Worm (Caenorhabditis elegans) whole organism, young adult: Measurements from ENCODE around the gene marc-2.

Experiments
- B0019.2 ChIP-seq: fragments of 200-800 bp; sonication (Bioruptor generic); conservative IDR thresholded peaks from 2 replicates; pipeline ENCODE4 v1.3.6; 2022; ENCODE audit warnings: missing genetic modification reagents, missing genetic modification characterization, missing compliant biosample characterization
- B0035.1 ChIP-seq: sonication (generic microtip); optimal IDR thresholded peaks from 2 replicates; lab custom pipeline; 2016; ENCODE audit warnings: missing genetic modification characterization, mild to moderate bottlenecking, missing compliant biosample characterization, missing genotype, missing genetic modification reagents
- B0261.1 ChIP-seq: sonication (generic microtip); optimal IDR thresholded peaks from 2 replicates; lab custom pipeline; 2016; ENCODE audit warnings: mild to moderate bottlenecking, missing genetic modification characterization, moderate library complexity, missing compliant biosample characterization
- B0336.3 ChIP-seq: fragments of 200-800 bp; sonication (Bioruptor generic); IDR thresholded peaks from 2 replicates; pipeline ENCODE4 v1.3.6; 2022; ENCODE audit warnings: missing genetic modification characterization, missing compliant biosample characterization
- C17E4.6 ChIP-seq: fragments of 200-800 bp; sonication (Bioruptor generic); IDR thresholded peaks from 2 replicates; pipeline ENCODE4 v1.3.6; 2022; ENCODE audit warnings: missing genetic modification reagents, missing genetic modification characterization, missing compliant biosample characterization
- D2030.7 ChIP-seq: fragments of 200-800 bp; sonication (Bioruptor generic); IDR thresholded peaks from 2 replicates; pipeline ENCODE4 v1.3.6; 2022; ENCODE audit warnings: missing genetic modification reagents, missing genetic modification characterization, missing compliant biosample characterization
- F10E7.11 ChIP-seq: sonication (generic microtip); optimal IDR thresholded peaks from 2 replicates; lab custom pipeline; 2017; ENCODE audit warnings: mild to moderate bottlenecking, missing genetic modification characterization, moderate library complexity, missing compliant biosample characterization
- F22D6.2 ChIP-seq: sonication (generic microtip); optimal IDR thresholded peaks from 2 replicates; lab custom pipeline; 2016; ENCODE audit warnings: mild to moderate bottlenecking, missing genetic modification characterization, missing compliant biosample characterization
- F23B12.7 ChIP-seq: sonication (generic microtip); optimal IDR thresholded peaks from 2 replicates; lab custom pipeline; 2017; ENCODE audit warnings: missing genetic modification characterization, mild to moderate bottlenecking, missing compliant biosample characterization, antibody characterized with exemption, moderate library complexity; ENCODE audit not compliant: insufficient read depth
- F33H1.4 ChIP-seq: fragments of 200-800 bp; sonication (Bioruptor generic); IDR thresholded peaks from 2 replicates; pipeline ENCODE4 v1.3.6; 2022; ENCODE audit warnings: missing genetic modification reagents, missing genetic modification characterization, missing compliant biosample characterization
- F55B11.4 ChIP-seq: sonication (generic microtip); optimal IDR thresholded peaks from 2 replicates; lab custom pipeline; 2016; ENCODE audit warnings: missing compliant biosample characterization, missing genetic modification characterization, borderline replicate concordance; ENCODE audit not compliant: insufficient read depth
- Y56A3A.18 ChIP-seq: fragments of 200-800 bp; sonication (Bioruptor generic); IDR thresholded peaks from 2 replicates; pipeline ENCODE4 v1.3.6; 2022; ENCODE audit warnings: missing genetic modification reagents, missing genetic modification characterization, missing compliant biosample characterization
- aptf-3 ChIP-seq: fragments of 200-800 bp; sonication (Bioruptor generic); IDR thresholded peaks from 2 replicates; pipeline ENCODE4 v1.3.6; 2022; ENCODE audit warnings: missing genetic modification characterization, missing compliant biosample characterization
- athp-1 ChIP-seq: sonication (generic microtip); optimal IDR thresholded peaks from 2 replicates; lab custom pipeline; 2017; ENCODE audit warnings: mild to moderate bottlenecking, missing genetic modification characterization, missing compliant biosample characterization
- bed-1 ChIP-seq: fragments of 200-800 bp; sonication (Bioruptor generic); IDR thresholded peaks from 2 replicates; pipeline ENCODE4 v1.3.6; 2022; ENCODE audit warnings: missing genetic modification reagents, missing genetic modification characterization, missing compliant biosample characterization
- bed-2 ChIP-seq: fragments of 200-800 bp; sonication (Bioruptor generic); IDR thresholded peaks from 2 replicates; pipeline ENCODE4 v1.3.6; 2022; ENCODE audit warnings: missing genetic modification reagents, missing genetic modification characterization, missing compliant biosample characterization
- ceh-79 ChIP-seq: sonication (generic microtip); optimal IDR thresholded peaks from 2 replicates; lab custom pipeline; 2017; ENCODE audit warnings: mild to moderate bottlenecking, missing genetic modification characterization, missing compliant biosample characterization
- egrh-3 ChIP-seq: fragments of 200-800 bp; sonication (Bioruptor generic); IDR thresholded peaks from 2 replicates; pipeline ENCODE4 v1.3.6; 2022; ENCODE audit warnings: missing genetic modification reagents, missing genetic modification characterization, missing compliant biosample characterization
- fkh-3 ChIP-seq: sonication (generic microtip); optimal IDR thresholded peaks from 2 replicates; lab custom pipeline; 2016; ENCODE audit warnings: mild to moderate bottlenecking, missing genetic modification characterization, missing compliant biosample characterization
- hlh-12 ChIP-seq: sonication (generic microtip); optimal IDR thresholded peaks from 2 replicates; lab custom pipeline; 2016; ENCODE audit warnings: missing genetic modification characterization, missing compliant biosample characterization
- hlh-26 ChIP-seq: fragments of 200-800 bp; sonication (Bioruptor generic); conservative IDR thresholded peaks from 2 replicates; pipeline ENCODE4 v1.3.6; 2022; ENCODE audit warnings: missing genetic modification reagents, missing genetic modification characterization, missing compliant biosample characterization
- hrde-1 ChIP-seq: sonication (generic microtip); optimal IDR thresholded peaks from 2 replicates; lab custom pipeline; 2016; ENCODE audit warnings: missing genetic modification characterization, mild to moderate bottlenecking, missing compliant biosample characterization, moderate library complexity, missing genotype, missing genetic modification reagents, borderline replicate concordance
- hsf-1 ChIP-seq: fragments of 200-800 bp; sonication (Bioruptor generic); IDR thresholded peaks from 2 replicates; pipeline ENCODE4 v1.3.6; 2022; ENCODE audit warnings: missing genetic modification reagents, missing genetic modification characterization, missing compliant biosample characterization
- lin-54 ChIP-seq: fragments of 200-800 bp; sonication (Bioruptor generic); optimal IDR thresholded peaks from 2 replicates; lab custom pipeline; 2018; ENCODE audit warnings: mild to moderate bottlenecking, missing genetic modification characterization, missing compliant biosample characterization
- lsy-27 ChIP-seq: sonication (generic microtip); optimal IDR thresholded peaks from 2 replicates; lab custom pipeline; 2017; ENCODE audit warnings: missing genetic modification characterization, mild to moderate bottlenecking, missing compliant biosample characterization, antibody characterized with exemption, missing genotype, borderline replicate concordance; ENCODE audit not compliant: insufficient read depth
- madf-10 ChIP-seq: sonication (generic microtip); optimal IDR thresholded peaks from 2 replicates; lab custom pipeline; 2016; ENCODE audit warnings: mild to moderate bottlenecking, missing genetic modification characterization, missing compliant biosample characterization
- madf-3 ChIP-seq: fragments of 200-800 bp; sonication (Bioruptor generic); IDR thresholded peaks from 2 replicates; pipeline ENCODE4 v1.3.6; 2022; ENCODE audit warnings: missing genetic modification reagents, missing genetic modification characterization, missing compliant biosample characterization
- madf-6 ChIP-seq: fragments of 200-800 bp; sonication (Bioruptor generic); IDR thresholded peaks from 2 replicates; pipeline ENCODE4 v1.3.6; 2022; ENCODE audit warnings: missing genetic modification reagents, missing genetic modification characterization, missing compliant biosample characterization
- mel-28 ChIP-seq: sonication (generic microtip); optimal IDR thresholded peaks from 2 replicates; lab custom pipeline; 2016; ENCODE audit warnings: borderline replicate concordance, mild to moderate bottlenecking, missing genetic modification characterization, missing compliant biosample characterization
- nhr-179 ChIP-seq: sonication (generic microtip); optimal IDR thresholded peaks from 2 replicates; lab custom pipeline; 2016; ENCODE audit warnings: mild to moderate bottlenecking, missing genetic modification characterization, missing compliant biosample characterization
- nhr-27 ChIP-seq: fragments of 200-800 bp; sonication (Bioruptor generic); optimal IDR thresholded peaks from 2 replicates; lab custom pipeline; 2018; ENCODE audit warnings: mild to moderate bottlenecking, missing genetic modification characterization, moderate library complexity, missing compliant biosample characterization
- nhr-90 ChIP-seq: sonication (generic microtip); optimal IDR thresholded peaks from 2 replicates; lab custom pipeline; 2016; ENCODE audit warnings: missing genotype, mild to moderate bottlenecking, missing genetic modification characterization, missing compliant biosample characterization
- rpc-1 ChIP-seq, 2 experiments: fragments of 150-350 bp in 1 of 2; sonication (generic microtip) in 1 of 2; optimal IDR thresholded peaks; 2 replicates each; lab custom pipeline; 2014 to 2018; ENCODE audit warnings: missing biosample characterization in 1 of 2, missing genetic modification characterization in 1 of 2, missing genetic modification reagents in 1 of 2, missing genotype in 1 of 2
- sdz-38 ChIP-seq: sonication (generic microtip); optimal IDR thresholded peaks from 2 replicates; lab custom pipeline; 2016; ENCODE audit warnings: missing genotype, missing genetic modification characterization, missing compliant biosample characterization
- snpc-1.3 ChIP-seq: sonication (generic microtip); optimal IDR thresholded peaks from 2 replicates; lab custom pipeline; 2017; ENCODE audit warnings: missing genetic modification characterization, mild to moderate bottlenecking, missing compliant biosample characterization, antibody characterized with exemption, moderate library complexity, missing genotype, missing genetic modification reagents; ENCODE audit not compliant: insufficient read depth
- sptf-2 ChIP-seq: fragments of 200-800 bp; sonication (Bioruptor generic); optimal IDR thresholded peaks from 2 replicates; lab custom pipeline; 2018; ENCODE audit warnings: mild to moderate bottlenecking, missing genetic modification characterization, missing compliant biosample characterization
- tbp1 ChIP-seq: fragments of 200-800 bp; sonication (Bioruptor generic); optimal IDR thresholded peaks from 2 replicates; lab custom pipeline; 2018; ENCODE audit warnings: mild to moderate bottlenecking, missing genetic modification characterization, missing compliant biosample characterization
- tbx-9 ChIP-seq: sonication (generic microtip); optimal IDR thresholded peaks from 2 replicates; lab custom pipeline; 2016; ENCODE audit warnings: borderline replicate concordance, missing genetic modification characterization, inconsistent platforms, missing compliant biosample characterization
- tlf-1 ChIP-seq: fragments of 200-800 bp; sonication (Bioruptor generic); optimal IDR thresholded peaks from 2 replicates; lab custom pipeline; 2018; ENCODE audit warnings: mild to moderate bottlenecking, missing genetic modification characterization, missing compliant biosample characterization
- zfh-2 ChIP-seq: fragments of 200-800 bp; sonication (Bioruptor generic); conservative IDR thresholded peaks from 2 replicates; pipeline ENCODE4 v1.3.6; 2022; ENCODE audit warnings: missing genetic modification reagents, missing genetic modification characterization, missing compliant biosample characterization
- ztf-25 ChIP-seq: fragments of 200-800 bp; sonication (Bioruptor generic); IDR thresholded peaks from 2 replicates; pipeline ENCODE4 v1.3.6; 2022; ENCODE audit warnings: missing genetic modification reagents, missing genetic modification characterization, missing compliant biosample characterization
- ztf-26 ChIP-seq: sonication (generic microtip); optimal IDR thresholded peaks from 2 replicates; lab custom pipeline; 2017; ENCODE audit warnings: missing genetic modification characterization, missing compliant biosample characterization

Gene marc-2

DNA sequence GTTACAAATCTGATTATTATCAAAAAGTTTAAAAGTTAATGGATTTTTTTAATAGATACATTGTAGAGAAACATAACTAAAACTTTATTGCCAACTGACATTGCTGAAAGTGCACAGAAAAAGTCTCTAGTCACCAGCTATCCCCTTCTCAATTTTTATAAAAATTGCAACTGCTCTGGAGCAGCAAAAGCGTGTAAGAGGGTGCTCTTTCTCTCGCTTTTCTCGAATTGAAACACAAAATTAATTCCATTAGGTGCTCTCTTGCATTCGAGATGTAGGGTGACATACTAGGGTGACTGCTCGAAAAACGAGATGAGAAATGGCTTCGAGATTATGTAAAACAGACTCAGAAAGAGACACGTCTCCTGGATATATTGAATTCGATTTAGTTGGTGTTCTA, 19.8 kb upstream of the marc-2 start:
- no peak for TF ChIP-seq ceh-79
- TF ChIP-seq aptf-3 (GFP tag; lab: Robert Waterston, UW): no peak
- no peak for TF ChIP-seq athp-1
- TF ChIP-seq tlf-1: no peak
- no peak for TF ChIP-seq zfh-2 (GFP tag; lab: Robert Waterston, UW)
- no peak for TF ChIP-seq F23B12.7
- no peak for TF ChIP-seq nhr-90
- no peak for TF ChIP-seq F22D6.2 (tag; lab: Kevin White, UChicago)
- TF ChIP-seq nhr-179 (tag; lab: Kevin White, UChicago): no peak
- TF ChIP-seq tbx-9 (tag; lab: Kevin White, UChicago): no peak
- TF ChIP-seq sdz-38: no peak
- no peak for TF ChIP-seq tbp1 (GFP tag; lab: Kevin White, UChicago)
- no peak for TF ChIP-seq B0035.1 (tag; lab: Kevin White, UChicago)
- TF ChIP-seq hsf-1 (GFP tag; lab: Robert Waterston, UW): no peak
- no peak for TF ChIP-seq nhr-27 (tag; lab: Kevin White, UChicago)

ce11 chrII:10680130-10680529, 19.3 kb upstream of the marc-2 start:
- no peak for TF ChIP-seq madf-6
- no peak for TF ChIP-seq mel-28 (tag; lab: Kevin White, UChicago)

DNA sequence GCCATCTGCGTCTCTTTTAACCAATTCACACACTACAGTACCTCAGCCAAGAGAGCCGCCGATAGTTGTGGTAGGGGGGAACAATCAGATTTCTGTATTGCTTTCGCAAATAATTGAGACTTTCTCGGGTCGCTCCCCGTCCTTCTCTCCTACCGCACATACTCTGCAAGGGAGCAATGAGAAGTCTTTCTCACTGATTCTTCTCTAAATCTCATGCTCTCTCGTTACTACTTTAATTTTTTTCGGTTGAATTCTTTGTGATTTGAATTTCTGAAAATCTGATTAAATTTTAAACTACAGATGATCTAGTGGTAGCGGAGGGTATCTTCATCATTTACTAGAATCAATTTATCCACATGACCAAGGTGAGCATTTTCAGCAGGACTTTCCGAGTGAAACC, 14.5 kb upstream of the marc-2 start, which contains the start of gene ptb-1:
ptb-1 (plus strand) TSS at position 301 of the 400 bp plus-strand sequence.
- TF ChIP-seq sptf-2 (GFP tag; lab: Kevin White, UChicago): no peak

DNA sequence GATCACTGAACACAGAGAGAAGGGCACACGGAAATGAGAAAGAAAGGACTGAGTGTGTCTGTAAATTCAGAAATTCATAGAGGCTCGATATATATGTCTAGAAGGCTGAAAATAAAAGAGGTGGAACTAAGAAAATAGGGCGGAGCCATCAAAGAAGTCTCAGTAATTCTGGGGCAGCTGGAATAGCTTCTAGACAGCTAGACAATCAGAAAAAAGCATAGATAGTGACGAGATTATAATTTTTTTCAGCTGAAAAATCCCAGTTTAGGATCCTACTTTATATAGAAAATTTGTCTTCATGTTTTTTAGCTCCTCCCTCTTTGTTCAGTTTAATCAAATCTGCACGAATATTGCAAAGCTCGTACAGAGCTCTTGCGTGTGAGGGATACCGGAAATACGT, 4.2 kb upstream of the marc-2 start, which contains the start of gene D2089.3:
D2089.3 (minus strand) TSS at position 101 of the 400 bp plus-strand sequence.
- no peak for TF ChIP-seq rpc-1 (optimal IDR thresholded peaks at IDR 0.05; lab: Kevin White, UChicago)
- no peak for TF ChIP-seq rpc-1 (tag; optimal IDR thresholded peaks at IDR 0.05; lab: Kevin White, UChicago)
- TF ChIP-seq hrde-1 (tag; lab: Kevin White, UChicago): no peak
- TF ChIP-seq lsy-27 (tag; lab: Kevin White, UChicago): no peak
- no peak for TF ChIP-seq bed-2 (GFP tag; lab: Robert Waterston, UW)
- TF ChIP-seq madf-3 (GFP tag; lab: Robert Waterston, UW): no peak
- no peak for TF ChIP-seq tbx-9 (tag; lab: Kevin White, UChicago)
- no peak for TF ChIP-seq mel-28 (tag; lab: Kevin White, UChicago)
- no peak for TF ChIP-seq F10E7.11
- no peak for TF ChIP-seq hlh-12 (tag; lab: Kevin White, UChicago)
- no peak for TF ChIP-seq athp-1
- no peak for TF ChIP-seq egrh-3
- no peak for TF ChIP-seq nhr-179 (tag; lab: Kevin White, UChicago)
- TF ChIP-seq ztf-25 (GFP tag; lab: Robert Waterston, UW): no peak

- TF ChIP-seq ztf-26 (tag; lab: Kevin White, UChicago) (no peak), F33H1.4 (GFP tag; lab: Robert Waterston, UW) (peak; percentile 45), bed-1 (no peak), snpc-1.3 (tag; lab: Kevin White, UChicago) (no peak), madf-10 (tag; lab: Kevin White, UChicago) (no peak), B0336.3 (GFP tag; lab: Robert Waterston, UW) (no peak), D2030.7 (GFP tag; lab: Robert Waterston, UW) (0 out of 2 replicates have a peak, but pooled peaks have one; percentile 23), B0019.2 (GFP tag; lab: Robert Waterston, UW) (no peak), F55B11.4 (no peak), madf-6 (peak; percentile 94), C17E4.6 (GFP tag; lab: Robert Waterston, UW) (no peak), lin-54 (GFP tag; lab: Kevin White, UChicago) (no peak), hlh-26 (no peak), Y56A3A.18 (GFP tag; lab: Robert Waterston, UW) (no peak), B0261.1 (tag; lab: Kevin White, UChicago) (no peak), fkh-3 (tag; lab: Kevin White, UChicago) (no peak), ztf-25 (GFP tag; lab: Robert Waterston, UW) (no peak)
These were observed 1.9 kb upstream of the marc-2 start, which contains the start of gene D2089.8 for ce11 chrII:10662698-10663097. D2089.8 (minus strand) TSS chrII:10662781.
